Fruit fly (Drosophila melanogaster): ENCODE results near the gene sofe.

Gene sofe

DNA sequence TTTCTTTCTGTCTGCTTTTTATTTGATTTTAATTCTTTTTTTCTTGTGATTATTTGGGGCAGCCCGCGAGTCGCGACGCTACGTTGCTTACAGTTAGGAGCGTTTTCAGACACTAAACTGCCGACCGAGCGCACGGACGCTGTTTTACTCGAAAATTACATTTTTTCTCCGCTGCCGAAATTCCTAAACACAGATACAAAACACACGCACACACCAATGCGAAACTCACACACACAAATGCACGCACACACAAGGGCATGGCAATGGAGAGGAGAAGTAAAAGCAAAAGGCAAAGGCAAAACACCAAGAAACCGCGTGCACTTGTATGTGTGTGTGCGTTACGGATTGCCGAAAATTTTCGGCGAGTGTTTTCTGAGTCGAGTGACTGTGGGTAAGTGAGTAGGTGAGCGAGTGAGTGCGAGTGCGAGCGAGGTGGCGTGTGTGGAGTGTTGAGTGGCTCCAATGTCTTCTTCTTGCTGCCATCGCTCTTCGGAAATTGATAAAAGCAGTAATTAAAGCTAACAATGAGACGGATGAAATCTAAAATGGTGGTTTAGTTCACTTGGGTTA is 41.6 kb downstream of the sofe start:
- TF ChIP-seq abd-A (tag; optimal IDR thresholded peaks at IDR 0.05), result peak; percentile 63
- TF ChIP-seq Gug (GFP tag; IDR thresholded peaks at IDR 0.05), result no peak
- no peak for TF ChIP-seq vnd (GFP tag; IDR thresholded peaks at IDR 0.05; ENCODE audit: partially characterized antibody)
- TF ChIP-seq ash1 (GFP tag; optimal IDR thresholded peaks at IDR 0.05), result peak; percentile 20
- no peak for TF ChIP-seq Dek (tag; optimal IDR thresholded peaks at IDR 0.05)
- TF ChIP-seq CG10321 (GFP tag; IDR thresholded peaks at IDR 0.05), result no peak
- no peak for TF ChIP-seq Mes4 (GFP tag; optimal IDR thresholded peaks at IDR 0.05)
- peak; percentile 13 for TF ChIP-seq Hey (tag; optimal IDR thresholded peaks at IDR 0.05)
- peak; percentile 24 for TF ChIP-seq CHES-1-like (GFP tag; optimal IDR thresholded peaks at IDR 0.05)
- 0 out of 3 replicates have a peak, but pooled peaks have one; percentile 6 for TF ChIP-seq gce (GFP tag; IDR thresholded peaks at IDR 0.05)
- TF ChIP-seq CG32767 (GFP tag; IDR thresholded peaks at IDR 0.05), result 0 out of 2 replicates have a peak, but pooled peaks have one; percentile 10
- TF ChIP-seq CG10431 (GFP tag; optimal IDR thresholded peaks at IDR 0.05), result no peak
- peak; percentile 62 for TF ChIP-seq CG34376 (GFP tag; optimal IDR thresholded peaks at IDR 0.05)
- peak; percentile 25; the same call in 1 of the 2 replicates for TF ChIP-seq seq (GFP tag; IDR thresholded peaks at IDR 0.05)
- no peak for TF ChIP-seq zfh1 (GFP tag; IDR thresholded peaks at IDR 0.05)
- peak; percentile 70 for TF ChIP-seq sens (GFP tag)
- TF ChIP-seq Awh (GFP tag; IDR thresholded peaks at IDR 0.05), result no peak
- TF ChIP-seq fd3F (GFP tag; optimal IDR thresholded peaks at IDR 0.05), result no peak
- TF ChIP-seq CG18764 (GFP tag; optimal IDR thresholded peaks at IDR 0.05), result no peak
- TF ChIP-seq sob (GFP tag; IDR thresholded peaks at IDR 0.05), result peak; percentile 14; the same call in 1 of the 2 replicates
- peak; percentile 95 for TF ChIP-seq chinmo (GFP tag; IDR thresholded peaks at IDR 0.05; ENCODE audit: partially characterized antibody)
- no peak for TF ChIP-seq Xbp1 (GFP tag; optimal IDR thresholded peaks at IDR 0.05)
- TF ChIP-seq Chrac-16 (GFP tag; optimal IDR thresholded peaks at IDR 0.05), result no peak
- TF ChIP-seq sug (tag; optimal IDR thresholded peaks at IDR 0.05), result peak; percentile 37
- no peak for TF ChIP-seq oc (tag; optimal IDR thresholded peaks at IDR 0.05)
- TF ChIP-seq btn (GFP tag; optimal IDR thresholded peaks at IDR 0.05), result no peak
- peak; percentile 16; the same call in 1 of the 2 replicates for TF ChIP-seq E2f2 (GFP tag; IDR thresholded peaks at IDR 0.05)
- TF ChIP-seq tll (GFP tag; optimal IDR thresholded peaks at IDR 0.05), result peak in 1 of 2 experiments; percentile 70
- peak; percentile 40 for TF ChIP-seq CG13287 (GFP tag; IDR thresholded peaks at IDR 0.05; ENCODE audit: partially characterized antibody)
- peak; percentile 17; the same call in 1 of the 3 replicates for TF ChIP-seq so (GFP tag; IDR thresholded peaks at IDR 0.05)
- peak; percentile 69 for TF ChIP-seq CG2199 (GFP tag; IDR thresholded peaks at IDR 0.05)
- peak; percentile 32; the same call in 1 of the 2 replicates for TF ChIP-seq ato (GFP tag; IDR thresholded peaks at IDR 0.05; ENCODE audit: partially characterized antibody)
- TF ChIP-seq CG1603 (tag; optimal IDR thresholded peaks at IDR 0.05), result no peak
- no peak for TF ChIP-seq Eip74EF (GFP tag; optimal IDR thresholded peaks at IDR 0.05)
- TF ChIP-seq Dbx (GFP tag; IDR thresholded peaks at IDR 0.05), result no peak
- peak; percentile 56 for TF ChIP-seq CG7745 (tag; optimal IDR thresholded peaks at IDR 0.05)
- TF ChIP-seq ATbp (GFP tag; optimal IDR thresholded peaks at IDR 0.05), result peak; percentile 47
- peak; percentile 49 for TF ChIP-seq CG10543 (GFP tag; optimal IDR thresholded peaks at IDR 0.05)
- peak; percentile 45 for TF ChIP-seq D (optimal IDR thresholded peaks at IDR 0.05)
- TF ChIP-seq D (GFP tag; optimal IDR thresholded peaks at IDR 0.05), result no peak
- TF ChIP-seq hbn (GFP tag; IDR thresholded peaks at IDR 0.05; ENCODE audit: partially characterized antibody), result 0 out of 2 replicates have a peak, but pooled peaks have one; percentile 14
- no peak for TF ChIP-seq tin (GFP tag; optimal IDR thresholded peaks at IDR 0.05)
- TF ChIP-seq CG32772 (GFP tag; IDR thresholded peaks at IDR 0.05), result 0 out of 2 replicates have a peak, but pooled peaks have one; percentile 22
- no peak for TF ChIP-seq Sin3A (optimal IDR thresholded peaks at IDR 0.05)
- TF ChIP-seq CG11247 (GFP tag; IDR thresholded peaks at IDR 0.05), result no peak
- peak; percentile 52; the same call in 1 of the 2 replicates for TF ChIP-seq amos (GFP tag; IDR thresholded peaks at IDR 0.05; ENCODE audit: partially characterized antibody)
- no peak for TF ChIP-seq Dp (GFP tag; optimal IDR thresholded peaks at IDR 0.05)
- TF ChIP-seq pfk (GFP tag; optimal IDR thresholded peaks at IDR 0.05), result no peak
- peak; percentile 88 for TF ChIP-seq Jarid2 (GFP tag; optimal IDR thresholded peaks at IDR 0.05)
